Worm (Caenorhabditis elegans) whole organism, midembryonic: Measurements from ENCODE around the gene F52E10.4.
"Not testable (repeated sequence)": the region's sequence is repeated elsewhere in the genome, so short reads cannot be mapped to it uniquely, and the experiment has no call there.

ENCODE experiments used
- T22C8.4 ChIP-seq: fragments of 200-800 bp; sonication (Bioruptor generic); IDR thresholded peaks from 2 replicates; pipeline ENCODE4 v1.3.6; 2022; ENCODE audit warnings: missing genetic modification characterization, missing compliant biosample characterization
- cog-1 ChIP-seq: sonication (generic microtip); optimal IDR thresholded peaks from 2 replicates; lab custom pipeline; 2016; ENCODE audit warnings: missing genetic modification characterization, missing compliant biosample characterization
- ref-1 ChIP-seq: fragments of 200-800 bp; sonication (Bioruptor generic); conservative IDR thresholded peaks from 2 replicates; pipeline ENCODE4 v1.3.6; 2022; ENCODE audit warnings: missing genetic modification reagents, missing genetic modification characterization, missing compliant biosample characterization
- tab-1 ChIP-seq: fragments of 200-800 bp; sonication (Bioruptor generic); IDR thresholded peaks from 2 replicates; pipeline ENCODE4 v1.3.6; 2022; ENCODE audit warnings: missing genetic modification characterization, missing compliant biosample characterization

DNA sequence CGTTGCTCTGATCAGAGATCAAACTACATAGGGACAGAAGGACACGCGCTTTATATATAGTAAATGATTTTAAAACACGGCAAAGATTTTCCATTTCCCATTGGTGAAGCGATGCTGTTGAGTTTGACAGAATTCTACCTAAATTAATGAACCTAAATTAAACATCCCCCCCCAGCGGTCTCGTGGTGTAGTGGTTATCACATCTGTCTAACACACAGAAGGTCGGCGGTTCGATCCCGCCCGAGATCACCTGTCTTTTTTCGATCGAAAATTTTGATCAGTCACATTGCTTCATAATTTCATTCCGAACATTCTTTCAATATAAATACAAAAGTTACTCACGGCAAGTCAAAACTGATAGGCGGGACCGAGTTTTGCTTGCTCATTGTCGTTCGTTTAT is 6.4 kb upstream of the F52E10.4 start:
- TF ChIP-seq ref-1 (GFP tag; lab: Robert Waterston, UW); cog-1 (tag; lab: Kevin White, UChicago); tab-1: not testable (repeated sequence)
- TF ChIP-seq T22C8.4 (GFP tag; lab: Robert Waterston, UW) = 0 out of 2 replicates have a peak, but pooled peaks have one; percentile 30
